Worm (Caenorhabditis elegans) whole organism, late embryonic: ENCODE measurements around the gene srg-68.

ENCODE experiments used
- fkh-10 ChIP-seq: fragments of 150-350 bp; optimal IDR thresholded peaks from 2 replicates; lab custom pipeline; 2014; ENCODE audit warnings: missing biosample characterization, missing genetic modification reagents, missing genetic modification characterization
- gmeb-2 ChIP-seq: sonication (generic microtip); optimal IDR thresholded peaks from 2 replicates; lab custom pipeline; 2016; ENCODE audit warnings: missing genetic modification characterization, inconsistent platforms, missing compliant biosample characterization
- nfya-1 ChIP-seq: sonication (generic microtip); optimal IDR thresholded peaks from 2 replicates; lab custom pipeline; 2017; ENCODE audit warnings: missing genetic modification characterization, mild to moderate bottlenecking, missing compliant biosample characterization, antibody characterized with exemption, moderate library complexity
- nhr-11 ChIP-seq: fragments of 150-350 bp; optimal IDR thresholded peaks from 2 replicates; lab custom pipeline; 2014; ENCODE audit warnings: missing biosample characterization, missing genetic modification characterization

ce11 chrV:5439068-5439467 is 26.2 kb downstream of the srg-68 start, which contains the start of gene snpc-1.3:
- TF ChIP-seq gmeb-2 (no peak), nhr-11 (tag; lab: Kevin White, UChicago) (no peak), fkh-10 (GFP tag; lab: Kevin White, UChicago) (no peak), nfya-1 (tag; lab: Kevin White, UChicago) (no peak)
